Worm (Caenorhabditis elegans) whole organism, early embryonic: ENCODE data around the gene F21C10.5.

Source experiments
- B0310.2 ChIP-seq: sonication (generic microtip); optimal IDR thresholded peaks from 2 replicates; lab custom pipeline; 2016; ENCODE audit warnings: mild to moderate bottlenecking, missing genetic modification characterization, missing compliant biosample characterization
- F13C5.2 ChIP-seq: sonication (generic microtip); optimal IDR thresholded peaks from 2 replicates; lab custom pipeline; 2017; ENCODE audit warnings: mild to moderate bottlenecking, missing genetic modification characterization, inconsistent platforms, missing compliant biosample characterization
- aly-1 ChIP-seq: sonication (generic microtip); optimal IDR thresholded peaks from 2 replicates; lab custom pipeline; 2016; ENCODE audit warnings: missing genetic modification characterization, missing compliant biosample characterization
- ama-1 ChIP-seq: fragments of 150-350 bp; optimal IDR thresholded peaks from 2 replicates; lab custom pipeline; 2014
- ceh-13 ChIP-seq: fragments of 200-800 bp; sonication (Bioruptor generic); optimal IDR thresholded peaks from 2 replicates; lab custom pipeline; 2018; ENCODE audit warnings: mild to moderate bottlenecking, missing genetic modification characterization, missing compliant biosample characterization
- ceh-36 ChIP-seq: sonication (generic microtip); optimal IDR thresholded peaks from 2 replicates; lab custom pipeline; 2016; ENCODE audit warnings: missing genetic modification characterization, inconsistent platforms, missing compliant biosample characterization
- ets-7 ChIP-seq: sonication (generic microtip); optimal IDR thresholded peaks from 2 replicates; lab custom pipeline; 2016; ENCODE audit warnings: missing genotype, missing genetic modification characterization, missing compliant biosample characterization
- flt-1 ChIP-seq: fragments of 200-800 bp; sonication (Bioruptor generic); IDR thresholded peaks from 2 replicates; pipeline ENCODE4 v1.3.6; 2022; ENCODE audit warnings: missing genetic modification characterization, missing compliant biosample characterization
- hmbx-1 ChIP-seq: sonication (generic microtip); optimal IDR thresholded peaks from 2 replicates; lab custom pipeline; 2016; ENCODE audit warnings: mild to moderate bottlenecking, missing genetic modification characterization, missing compliant biosample characterization
- hmg-4 ChIP-seq: fragments of 200-800 bp; sonication (Bioruptor generic); optimal IDR thresholded peaks from 2 replicates; lab custom pipeline; 2018; ENCODE audit warnings: mild to moderate bottlenecking, missing genetic modification characterization, missing compliant biosample characterization
- hnd-1 ChIP-seq: sonication (generic microtip); optimal IDR thresholded peaks from 2 replicates; lab custom pipeline; 2016; ENCODE audit warnings: missing genetic modification characterization, missing compliant biosample characterization
- pes-1 ChIP-seq: fragments of 200-800 bp; sonication (Bioruptor generic); IDR thresholded peaks from 2 replicates; pipeline ENCODE4 v1.3.6; 2022; ENCODE audit warnings: missing genetic modification reagents, missing genetic modification characterization, missing compliant biosample characterization
- scrt-1 ChIP-seq: fragments of 200-800 bp; sonication (Bioruptor generic); IDR thresholded peaks from 2 replicates; pipeline ENCODE4 v1.3.6; 2022; ENCODE audit warnings: missing genetic modification characterization, missing compliant biosample characterization
- sea-1 ChIP-seq: fragments of 200-800 bp; sonication (Bioruptor generic); conservative IDR thresholded peaks from 2 replicates; pipeline ENCODE4 v1.3.6; 2022; ENCODE audit warnings: missing genetic modification characterization, missing compliant biosample characterization
- tbx-11 ChIP-seq: fragments of 200-800 bp; sonication (Bioruptor generic); IDR thresholded peaks from 2 replicates; pipeline ENCODE4 v1.3.6; 2022; ENCODE audit warnings: missing genetic modification characterization, missing compliant biosample characterization
- tbx-37 ChIP-seq: fragments of 200-800 bp; sonication (Bioruptor generic); conservative IDR thresholded peaks from 2 replicates; pipeline ENCODE4 v1.3.6; 2022; ENCODE audit warnings: missing genetic modification reagents, missing genetic modification characterization, missing compliant biosample characterization
- tra-4 ChIP-seq: sonication (generic microtip); optimal IDR thresholded peaks from 2 replicates; lab custom pipeline; 2017; ENCODE audit warnings: missing genetic modification characterization, missing compliant biosample characterization

Gene F21C10.5

ce11 chrV:9101062-9101461, 24.4 kb upstream of the F21C10.5 start, which contains the start of gene frpr-6:
frpr-6 (minus strand) TSS chrV:9101162.
- TF ChIP-seq ceh-13 (GFP tag; lab: Kevin White, UChicago) = no peak
- no peak for TF ChIP-seq aly-1 (tag; lab: Kevin White, UChicago)

ce11 chrV:9108219-9108618, 17.2 kb upstream of the F21C10.5 start, which contains the start of gene F21C10.18:
F21C10.18 (plus strand) TSS chrV:9108519.
- TF ChIP-seq F13C5.2 = no peak
- no peak for TF ChIP-seq ama-1 (lab: Kevin White, UChicago)
- TF ChIP-seq hnd-1 (tag; lab: Kevin White, UChicago) = no peak

ce11 chrV:9109281-9109680, 16.2 kb upstream of the F21C10.5 start, which contains the start of gene pqn-31:
pqn-31 (plus strand) TSS chrV:9109581.
- no peak for TF ChIP-seq scrt-1 (GFP tag; lab: Robert Waterston, UW)
- no peak for TF ChIP-seq ets-7
- TF ChIP-seq hmg-4 (GFP tag; lab: Kevin White, UChicago) = no peak
- no peak for TF ChIP-seq tra-4 (tag; lab: Kevin White, UChicago)
- no peak for TF ChIP-seq hnd-1 (tag; lab: Kevin White, UChicago)
- no peak for TF ChIP-seq aly-1 (tag; lab: Kevin White, UChicago)

- TF ChIP-seq tbx-11 (GFP tag; lab: Robert Waterston, UW) (no peak), B0310.2 (no peak), F13C5.2 (no peak), flt-1 (GFP tag; lab: Robert Waterston, UW) (no peak), scrt-1 (GFP tag; lab: Robert Waterston, UW) (no peak), pes-1 (no peak), hmbx-1 (no peak), hmg-4 (GFP tag; lab: Kevin White, UChicago) (no peak), tbx-37 (GFP tag; lab: Robert Waterston, UW) (no peak), ets-7 (no peak)
These were observed 13.5 kb upstream of the F21C10.5 start for ce11 chrV:9111957-9112356.

- no peak for TF ChIP-seq hnd-1 (tag; lab: Kevin White, UChicago)
- no peak for TF ChIP-seq pes-1
- no peak for TF ChIP-seq flt-1 (GFP tag; lab: Robert Waterston, UW)
- TF ChIP-seq scrt-1 (GFP tag; lab: Robert Waterston, UW) = no peak
- no peak for TF ChIP-seq ets-7
- TF ChIP-seq B0310.2 = no peak
- no peak for TF ChIP-seq tbx-11 (GFP tag; lab: Robert Waterston, UW)
- no peak for TF ChIP-seq hmg-4 (GFP tag; lab: Kevin White, UChicago)
- no peak for TF ChIP-seq tra-4 (tag; lab: Kevin White, UChicago)
- no peak for TF ChIP-seq F13C5.2
- TF ChIP-seq aly-1 (tag; lab: Kevin White, UChicago) = no peak
- TF ChIP-seq sea-1 = no peak
- TF ChIP-seq ceh-36 (tag; lab: Kevin White, UChicago) = no peak
- no peak for TF ChIP-seq ama-1 (lab: Kevin White, UChicago)
- TF ChIP-seq ceh-13 (GFP tag; lab: Kevin White, UChicago) = no peak
- no peak for TF ChIP-seq hmbx-1
- TF ChIP-seq tbx-37 (GFP tag; lab: Robert Waterston, UW) = no peak
These were observed 13.0 kb upstream of the F21C10.5 start, which contains the start of gene F21C10.7 for ce11 chrV:9112467-9112866. F21C10.7 (plus strand) TSS chrV:9112767.

- no peak for TF ChIP-seq F13C5.2
- no peak for TF ChIP-seq hnd-1 (tag; lab: Kevin White, UChicago)
These were observed 3.4 kb upstream of the F21C10.5 start, which contains the start of gene F21C10.13 for ce11 chrV:9122004-9122403. F21C10.13 (plus strand) TSS chrV:9122304.

- TF ChIP-seq flt-1 (GFP tag; lab: Robert Waterston, UW) (no peak), ama-1 (lab: Kevin White, UChicago) (no peak), sea-1 (no peak), aly-1 (tag; lab: Kevin White, UChicago) (no peak), pes-1 (no peak), tbx-37 (GFP tag; lab: Robert Waterston, UW) (no peak), hmbx-1 (no peak), hmg-4 (GFP tag; lab: Kevin White, UChicago) (no peak), ceh-13 (GFP tag; lab: Kevin White, UChicago) (no peak), scrt-1 (GFP tag; lab: Robert Waterston, UW) (no peak), tra-4 (tag; lab: Kevin White, UChicago) (no peak), F13C5.2 (no peak), hnd-1 (tag; lab: Kevin White, UChicago) (no peak), ceh-36 (tag; lab: Kevin White, UChicago) (no peak), tbx-11 (GFP tag; lab: Robert Waterston, UW) (no peak), B0310.2 (no peak), ets-7 (no peak)
These were observed 2.3 kb upstream of the F21C10.5 start, which contains the start of gene F21C10.11 for ce11 chrV:9123186-9123585. F21C10.11 (plus strand) TSS chrV:9123486.

- no peak for TF ChIP-seq pes-1
- no peak for TF ChIP-seq tra-4 (tag; lab: Kevin White, UChicago)
These were observed 1.3 kb upstream of the F21C10.5 start, which contains the start of gene F21C10.6 for ce11 chrV:9124180-9124579. F21C10.6 (plus strand) TSS chrV:9124480.

- TF ChIP-seq ceh-36 (tag; lab: Kevin White, UChicago) (no peak), flt-1 (GFP tag; lab: Robert Waterston, UW) (no peak), ama-1 (lab: Kevin White, UChicago) (no peak), tbx-37 (GFP tag; lab: Robert Waterston, UW) (no peak), hmbx-1 (no peak), aly-1 (tag; lab: Kevin White, UChicago) (no peak), scrt-1 (GFP tag; lab: Robert Waterston, UW) (no peak), pes-1 (no peak)
These were observed 871 bp downstream of the F21C10.5 start, which contains the start of gene F21C10.4 for ce11 chrV:9126316-9126715. F21C10.4 (plus strand) TSS chrV:9126616.
